Worm (Caenorhabditis elegans) whole organism, L3 larva: Measurements from ENCODE around the gene thoc-7.

Experiments used
- ama-1 ChIP-seq: fragments of 150-350 bp; optimal IDR thresholded peaks from 2 replicates; lab custom pipeline; 2018
- ceh-28 ChIP-seq: fragments of 150-350 bp; optimal IDR thresholded peaks from 2 replicates; lab custom pipeline; 2014; ENCODE audit warnings: missing biosample characterization, missing genetic modification reagents, missing genetic modification characterization
- egl-5 ChIP-seq: fragments of 150-350 bp; optimal IDR thresholded peaks from 2 replicates; lab custom pipeline; 2017; ENCODE audit warnings: missing biosample characterization, missing genetic modification reagents, missing genetic modification characterization, inconsistent platforms
- fos-1 ChIP-seq: fragments of 150-350 bp; optimal IDR thresholded peaks from 2 replicates; lab custom pipeline; 2014; ENCODE audit warnings: missing biosample characterization, missing genetic modification characterization
- jun-1 ChIP-seq: fragments of 150-350 bp; optimal IDR thresholded peaks from 2 replicates; lab custom pipeline; 2014; ENCODE audit warnings: missing biosample characterization, missing genetic modification reagents, missing genetic modification characterization
- lin-39 ChIP-seq: fragments of 150-350 bp; optimal IDR thresholded peaks from 2 replicates; lab custom pipeline; 2018; ENCODE audit warnings: missing biosample characterization, missing genetic modification reagents, missing genetic modification characterization
- nhr-12 ChIP-seq: fragments of 150-350 bp; optimal IDR thresholded peaks from 2 replicates; lab custom pipeline; 2014; ENCODE audit warnings: missing biosample characterization, missing genetic modification characterization
- nhr-43 ChIP-seq: sonication (generic microtip); optimal IDR thresholded peaks from 2 replicates; lab custom pipeline; 2016; ENCODE audit warnings: mild to moderate bottlenecking, missing genetic modification characterization, missing compliant biosample characterization; ENCODE audit not compliant: poor library complexity, severe bottlenecking
- pha-4 ChIP-seq: fragments of 150-350 bp; optimal IDR thresholded peaks from 2 replicates; lab custom pipeline; 2014; ENCODE audit warnings: missing biosample characterization, missing genetic modification reagents, missing genetic modification characterization
- pqm-1 ChIP-seq: fragments of 150-350 bp; optimal IDR thresholded peaks from 2 replicates; lab custom pipeline; 2017; ENCODE audit warnings: missing biosample characterization, missing genetic modification characterization, inconsistent platforms
- ztf-11 ChIP-seq: fragments of 150-350 bp; optimal IDR thresholded peaks from 2 replicates; lab custom pipeline; 2014; ENCODE audit warnings: missing biosample characterization, missing genetic modification characterization

Gene thoc-7

ce11 chrIV:13927641-13928040 is 45.1 kb downstream of the thoc-7 start:
- no peak for TF ChIP-seq pqm-1
- no peak for TF ChIP-seq lin-39 (tag; lab: Kevin White, UChicago)
- TF ChIP-seq ztf-11 = no peak
- no peak for TF ChIP-seq jun-1 (tag; lab: Kevin White, UChicago)
- TF ChIP-seq fos-1 (tag; lab: Kevin White, UChicago) = no peak
- no peak for TF ChIP-seq nhr-12 (tag; lab: Kevin White, UChicago)
- no peak for TF ChIP-seq pha-4 (tag; lab: Kevin White, UChicago)
- no peak for TF ChIP-seq nhr-43 (tag; lab: Kevin White, UChicago)
- TF ChIP-seq egl-5 = no peak
- TF ChIP-seq ama-1 (lab: Kevin White, UChicago) = no peak
- no peak for TF ChIP-seq ceh-28 (tag; lab: Kevin White, UChicago)
